Worm (Caenorhabditis elegans) whole organism, midembryonic: Measurements from ENCODE around the gene F54H5.5.

Experiments
- T22C8.4 ChIP-seq: fragments of 200-800 bp; sonication (Bioruptor generic); IDR thresholded peaks from 2 replicates; pipeline ENCODE4 v1.3.6; 2022; ENCODE audit warnings: missing genetic modification characterization, missing compliant biosample characterization
- flt-1 ChIP-seq: fragments of 200-800 bp; sonication (Bioruptor generic); IDR thresholded peaks from 2 replicates; pipeline ENCODE4 v1.3.6; 2022; ENCODE audit warnings: missing genetic modification characterization, missing compliant biosample characterization
- klf-2 ChIP-seq: fragments of 200-800 bp; sonication (Bioruptor generic); conservative IDR thresholded peaks from 2 replicates; pipeline ENCODE4 v1.3.6; 2022; ENCODE audit warnings: missing genetic modification reagents, missing genetic modification characterization, missing compliant biosample characterization
- med-1 ChIP-seq: sonication (generic microtip); optimal IDR thresholded peaks from 2 replicates; lab custom pipeline; 2017; ENCODE audit warnings: missing genetic modification characterization, mild to moderate bottlenecking, missing compliant biosample characterization, antibody characterized with exemption, missing genetic modification reagents; ENCODE audit not compliant: insufficient read depth
- ref-1 ChIP-seq: fragments of 200-800 bp; sonication (Bioruptor generic); conservative IDR thresholded peaks from 2 replicates; pipeline ENCODE4 v1.3.6; 2022; ENCODE audit warnings: missing genetic modification reagents, missing genetic modification characterization, missing compliant biosample characterization
- ztf-23 ChIP-seq: fragments of 200-800 bp; sonication (Bioruptor generic); IDR thresholded peaks from 2 replicates; pipeline ENCODE4 v1.3.6; 2022; ENCODE audit warnings: missing genetic modification reagents, missing genetic modification characterization, missing compliant biosample characterization
- ztf-29 ChIP-seq: fragments of 200-800 bp; sonication (Bioruptor generic); IDR thresholded peaks from 2 replicates; pipeline ENCODE4 v1.3.6; 2022; ENCODE audit warnings: missing genetic modification reagents, missing genetic modification characterization, missing compliant biosample characterization

DNA sequence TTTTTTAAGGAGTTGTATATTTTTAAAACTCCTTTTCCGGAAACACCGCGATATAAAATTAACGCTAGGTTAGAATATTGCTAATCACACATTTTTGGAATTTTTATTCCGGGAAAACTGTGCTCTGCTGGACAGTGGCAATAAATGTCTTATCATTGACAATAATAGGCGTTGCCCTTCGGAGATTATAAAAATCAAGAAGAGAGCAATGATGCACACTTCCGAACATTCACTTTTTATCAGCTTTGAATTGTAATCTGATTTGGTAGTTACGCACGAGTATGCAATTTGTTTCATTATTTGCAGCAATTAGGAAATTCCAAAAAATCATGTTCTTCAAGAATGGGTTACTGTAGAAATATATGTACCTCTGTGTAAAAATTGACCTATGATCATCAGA, 10.9 kb downstream of the F54H5.5 start:
- TF ChIP-seq klf-2 (GFP tag; lab: Robert Waterston, UW), result no peak
- TF ChIP-seq ztf-23 (GFP tag; lab: Robert Waterston, UW), result no peak
- TF ChIP-seq flt-1 (GFP tag; lab: Robert Waterston, UW), result no peak
- no peak for TF ChIP-seq ztf-29 (GFP tag; lab: Robert Waterston, UW)
- no peak for TF ChIP-seq T22C8.4 (GFP tag; lab: Robert Waterston, UW)
- TF ChIP-seq med-1 (GFP tag; lab: Kevin White, UChicago), result no peak
- TF ChIP-seq ref-1, result no peak
